Fruit fly (Drosophila melanogaster) whole organism, embryonic: ENCODE results near the gene CG11905.
A peak's percentile ranks its signal among the peaks of the same experiment; 100 is the strongest.

ENCODE experiments used
- Ada2b ChIP-seq: fragments of 200-800 bp; sonication (Bioruptor generic); IDR thresholded peaks from 2 replicates; pipeline ENCODE4 v1.3.6; 2022; ENCODE audit warnings: missing biosample characterization, missing genetic modification characterization
- Adf1 ChIP-seq: fragments of 200-800 bp; sonication (Bioruptor generic); IDR thresholded peaks from 2 replicates; pipeline ENCODE4 v1.3.6; 2022; ENCODE audit warnings: missing biosample characterization, missing genetic modification characterization
- Atf3 ChIP-seq: fragments of 200-800 bp; sonication (Bioruptor generic); optimal IDR thresholded peaks from 3 replicates; lab custom pipeline; 2016; ENCODE audit warnings: missing biosample characterization, missing genetic modification characterization
- B-H2 ChIP-seq: fragments of 200-800 bp; sonication (Bioruptor generic); optimal IDR thresholded peaks from 2 replicates; lab custom pipeline; 2018; ENCODE audit warnings: missing biosample characterization, mild to moderate bottlenecking, missing genetic modification characterization
- CG10209 ChIP-seq: fragments of 200-800 bp; sonication (Bioruptor generic); optimal IDR thresholded peaks from 3 replicates; lab custom pipeline; 2017; ENCODE audit warnings: missing biosample characterization, mild to moderate bottlenecking, missing genetic modification characterization, missing genetic modification reagents
- CG10979 ChIP-seq: fragments of 200-800 bp; sonication (Bioruptor generic); optimal IDR thresholded peaks from 2 replicates; lab custom pipeline; 2018; ENCODE audit warnings: missing biosample characterization, mild to moderate bottlenecking, missing genetic modification characterization, moderate library complexity
- CG11093 ChIP-seq: fragments of 200-800 bp; sonication (Bioruptor generic); IDR thresholded peaks from 3 replicates; pipeline ENCODE4 v1.3.6; 2022; ENCODE audit warnings: missing biosample characterization, missing genetic modification characterization
- CG11456 ChIP-seq: fragments of 200-800 bp; sonication (Bioruptor generic); IDR thresholded peaks from 3 replicates; pipeline ENCODE4 v1.3.6; 2022; ENCODE audit warnings: missing biosample characterization, missing genetic modification characterization
- CG12104 ChIP-seq: fragments of 200-800 bp; sonication (Bioruptor generic); optimal IDR thresholded peaks from 3 replicates; lab custom pipeline; 2016; ENCODE audit warnings: missing biosample characterization, missing genetic modification characterization
- CG15011 ChIP-seq: fragments of 200-800 bp; sonication (Bioruptor generic); optimal IDR thresholded peaks from 3 replicates; lab custom pipeline; 2018; ENCODE audit warnings: missing biosample characterization, mild to moderate bottlenecking, missing genetic modification characterization
- CG1529 ChIP-seq: fragments of 200-800 bp; sonication (Bioruptor generic); optimal IDR thresholded peaks from 3 replicates; lab custom pipeline; 2018; ENCODE audit warnings: missing biosample characterization, missing genetic modification characterization
- CG16779 ChIP-seq: fragments of 200-800 bp; sonication (Bioruptor generic); IDR thresholded peaks from 2 replicates; pipeline ENCODE4 v1.3.6; 2022; ENCODE audit warnings: missing biosample characterization, missing genetic modification characterization
- CG17802 ChIP-seq: fragments of 200-800 bp; sonication (Bioruptor generic); optimal IDR thresholded peaks from 2 replicates; lab custom pipeline; 2018; ENCODE audit warnings: missing biosample characterization, mild to moderate bottlenecking, missing genetic modification characterization, moderate library complexity
- CG2129 ChIP-seq: fragments of 200-800 bp; sonication (Bioruptor generic); IDR thresholded peaks from 2 replicates; pipeline ENCODE4 v1.3.6; 2022; ENCODE audit warnings: missing biosample characterization, missing genetic modification characterization; ENCODE audit not compliant: partially characterized antibody
- CG2202 ChIP-seq: fragments of 200-800 bp; sonication (Bioruptor generic); optimal IDR thresholded peaks from 2 replicates; lab custom pipeline; 2018; ENCODE audit warnings: missing biosample characterization, mild to moderate bottlenecking, missing genetic modification characterization
- CG2678 ChIP-seq: fragments of 200-800 bp; sonication (Bioruptor generic); optimal IDR thresholded peaks from 3 replicates; lab custom pipeline; 2019; ENCODE audit warnings: missing biosample characterization, mild to moderate bottlenecking, missing genetic modification characterization, moderate library complexity
- CG2889 ChIP-seq: fragments of 200-800 bp; sonication (Bioruptor generic); IDR thresholded peaks from 3 replicates; pipeline ENCODE4 v1.3.6; 2022; ENCODE audit warnings: missing biosample characterization, missing genetic modification characterization
- CG3163 ChIP-seq: fragments of 200-800 bp; sonication (Bioruptor generic); optimal IDR thresholded peaks from 3 replicates; lab custom pipeline; 2016; ENCODE audit warnings: missing biosample characterization, missing genetic modification characterization
- CG3281 ChIP-seq: fragments of 200-800 bp; sonication (Bioruptor generic); optimal IDR thresholded peaks from 3 replicates; lab custom pipeline; 2017; ENCODE audit warnings: missing biosample characterization, mild to moderate bottlenecking, missing genetic modification characterization
- CG34422 ChIP-seq: fragments of 200-800 bp; sonication (Bioruptor generic); IDR thresholded peaks from 3 replicates; pipeline ENCODE4 v1.3.6; 2022; ENCODE audit warnings: missing biosample characterization, missing genetic modification characterization
- CG3726 ChIP-seq: fragments of 200-800 bp; sonication (Bioruptor generic); IDR thresholded peaks from 3 replicates; pipeline ENCODE4, ENCODE4 v1.3.6; 2022; ENCODE audit warnings: missing biosample characterization, missing genetic modification characterization
- CG42726 ChIP-seq: fragments of 200-800 bp; sonication (Bioruptor generic); IDR thresholded peaks from 2 replicates; pipeline ENCODE4 v1.3.6; 2022; ENCODE audit warnings: missing biosample characterization, missing genetic modification characterization; ENCODE audit not compliant: partially characterized antibody
- CG43689 ChIP-seq: fragments of 200-800 bp; sonication (Bioruptor generic); IDR thresholded peaks from 2 replicates; pipeline ENCODE4 v1.3.6; 2022; ENCODE audit warnings: missing biosample characterization, missing genetic modification characterization
- CG6854 ChIP-seq: fragments of 200-800 bp; sonication (Bioruptor generic); optimal IDR thresholded peaks from 3 replicates; lab custom pipeline; 2017; ENCODE audit warnings: missing biosample characterization, mild to moderate bottlenecking, missing genetic modification characterization
- CG8359 ChIP-seq: fragments of 200-800 bp; sonication (Bioruptor generic); optimal IDR thresholded peaks from 2 replicates; lab custom pipeline; 2017; ENCODE audit warnings: missing biosample characterization, mild to moderate bottlenecking, missing genetic modification characterization, borderline replicate concordance
- CG8388 ChIP-seq: fragments of 200-800 bp; sonication (Bioruptor generic); optimal IDR thresholded peaks from 2 replicates; lab custom pipeline; 2019; ENCODE audit warnings: missing biosample characterization, mild to moderate bottlenecking, missing genetic modification characterization, moderate library complexity
- CG8944 ChIP-seq: fragments of 200-800 bp; sonication (Bioruptor generic); optimal IDR thresholded peaks from 3 replicates; lab custom pipeline; 2016; ENCODE audit warnings: missing biosample characterization, missing genetic modification characterization
- CG9609 ChIP-seq: fragments of 200-800 bp; sonication (Bioruptor generic); optimal IDR thresholded peaks from 3 replicates; lab custom pipeline; 2016; ENCODE audit warnings: missing biosample characterization, missing genetic modification characterization
- CG9727 ChIP-seq: fragments of 200-800 bp; sonication (Bioruptor generic); optimal IDR thresholded peaks from 3 replicates; lab custom pipeline; 2017; ENCODE audit warnings: missing biosample characterization, mild to moderate bottlenecking, missing genetic modification characterization
- CG9932 ChIP-seq: fragments of 200-800 bp; sonication (Bioruptor generic); IDR thresholded peaks from 2 replicates; pipeline ENCODE4 v1.3.6; 2022; ENCODE audit warnings: missing biosample characterization, missing genetic modification characterization
- Camta ChIP-seq: fragments of 200-800 bp; sonication (Bioruptor generic); optimal IDR thresholded peaks from 2 replicates; lab custom pipeline; 2016; ENCODE audit warnings: missing biosample characterization, missing genetic modification characterization
- Dref ChIP-seq: fragments of 200-800 bp; sonication (Bioruptor generic); IDR thresholded peaks from 2 replicates; pipeline ENCODE4 v1.3.6; 2022; ENCODE audit warnings: missing biosample characterization, missing genetic modification characterization
- GATAe ChIP-seq: fragments of 200-800 bp; sonication (Bioruptor generic); conservative IDR thresholded peaks from 2 replicates; pipeline ENCODE4 v1.3.6; 2022; ENCODE audit warnings: missing biosample characterization, missing genetic modification characterization
- Gug ChIP-seq: fragments of 200-800 bp; sonication (Bioruptor generic); IDR thresholded peaks from 4 replicates; pipeline ENCODE4 v1.3.6; 2022; ENCODE audit warnings: missing biosample characterization, missing genetic modification characterization
- Hmr ChIP-seq: fragments of 200-800 bp; sonication (Bioruptor generic); optimal IDR thresholded peaks from 3 replicates; lab custom pipeline; 2017; ENCODE audit warnings: mild to moderate bottlenecking, missing biosample characterization, missing genetic modification reagents, missing genetic modification characterization
- Kr ChIP-seq: fragments of 200-800 bp; sonication (Bioruptor generic); optimal IDR thresholded peaks from 2 replicates; lab custom pipeline; 2017; ENCODE audit warnings: missing biosample characterization, mild to moderate bottlenecking, missing genetic modification characterization
- Nf-YA ChIP-seq: fragments of 200-800 bp; sonication (Bioruptor generic); IDR thresholded peaks from 2 replicates; pipeline ENCODE4 v1.3.6; 2022; ENCODE audit warnings: missing biosample characterization, missing genetic modification characterization
- Oaz ChIP-seq: fragments of 200-800 bp; sonication (Bioruptor generic); IDR thresholded peaks from 2 replicates; pipeline ENCODE4 v1.3.6; 2022; ENCODE audit warnings: missing biosample characterization, missing genetic modification characterization
- ara ChIP-seq: fragments of 200-800 bp; sonication (Bioruptor generic); IDR thresholded peaks from 2 replicates; pipeline ENCODE4 v1.3.6; 2022; ENCODE audit warnings: missing biosample characterization, missing genetic modification characterization
- exex ChIP-seq: fragments of 200-800 bp; sonication (Bioruptor generic); optimal IDR thresholded peaks from 4 replicates; lab custom pipeline; 2018; ENCODE audit warnings: missing biosample characterization, mild to moderate bottlenecking, missing genetic modification characterization, moderate library complexity
- fu2 ChIP-seq: fragments of 200-800 bp; sonication (Bioruptor generic); optimal IDR thresholded peaks from 2 replicates; lab custom pipeline; 2016; ENCODE audit warnings: missing biosample characterization, missing genetic modification characterization
- gsb ChIP-seq: fragments of 200-800 bp; sonication (Bioruptor generic); IDR thresholded peaks from 2 replicates; pipeline ENCODE4 v1.3.6; 2022; ENCODE audit warnings: missing biosample characterization, missing genetic modification characterization
- h ChIP-seq: fragments of >200 bp; optimal IDR thresholded peaks from 2 replicates; lab custom pipeline; 2017
- hbn ChIP-seq: fragments of 200-800 bp; sonication (Bioruptor generic); IDR thresholded peaks from 2 replicates; pipeline ENCODE4 v1.3.6; 2022; ENCODE audit warnings: missing biosample characterization, missing genetic modification characterization; ENCODE audit not compliant: partially characterized antibody
- kah ChIP-seq: fragments of 200-800 bp; sonication (Bioruptor generic); optimal IDR thresholded peaks from 2 replicates; lab custom pipeline; 2018; ENCODE audit warnings: missing biosample characterization, mild to moderate bottlenecking, missing genetic modification characterization
- shn ChIP-seq: fragments of 200-800 bp; sonication (Bioruptor generic); optimal IDR thresholded peaks from 3 replicates; lab custom pipeline; 2016; ENCODE audit warnings: missing biosample characterization, missing genetic modification characterization
- sisA ChIP-seq: fragments of 200-800 bp; sonication (Bioruptor generic); IDR thresholded peaks from 2 replicates; pipeline ENCODE4 v1.3.6; 2022; ENCODE audit warnings: missing biosample characterization, missing genetic modification characterization
- sqz ChIP-seq: fragments of 200-800 bp; sonication (Bioruptor generic); optimal IDR thresholded peaks from 3 replicates; lab custom pipeline; 2018; ENCODE audit warnings: missing biosample characterization, mild to moderate bottlenecking, missing genetic modification characterization
- tin ChIP-seq: fragments of 200-800 bp; sonication (Bioruptor generic); optimal IDR thresholded peaks from 3 replicates; lab custom pipeline; 2016; ENCODE audit warnings: missing biosample characterization, missing genetic modification characterization
- zen ChIP-seq: fragments of 200-800 bp; sonication (Bioruptor generic); optimal IDR thresholded peaks from 3 replicates; lab custom pipeline; 2018; ENCODE audit warnings: missing biosample characterization, mild to moderate bottlenecking, missing genetic modification characterization, moderate library complexity

Gene CG11905

DNA sequence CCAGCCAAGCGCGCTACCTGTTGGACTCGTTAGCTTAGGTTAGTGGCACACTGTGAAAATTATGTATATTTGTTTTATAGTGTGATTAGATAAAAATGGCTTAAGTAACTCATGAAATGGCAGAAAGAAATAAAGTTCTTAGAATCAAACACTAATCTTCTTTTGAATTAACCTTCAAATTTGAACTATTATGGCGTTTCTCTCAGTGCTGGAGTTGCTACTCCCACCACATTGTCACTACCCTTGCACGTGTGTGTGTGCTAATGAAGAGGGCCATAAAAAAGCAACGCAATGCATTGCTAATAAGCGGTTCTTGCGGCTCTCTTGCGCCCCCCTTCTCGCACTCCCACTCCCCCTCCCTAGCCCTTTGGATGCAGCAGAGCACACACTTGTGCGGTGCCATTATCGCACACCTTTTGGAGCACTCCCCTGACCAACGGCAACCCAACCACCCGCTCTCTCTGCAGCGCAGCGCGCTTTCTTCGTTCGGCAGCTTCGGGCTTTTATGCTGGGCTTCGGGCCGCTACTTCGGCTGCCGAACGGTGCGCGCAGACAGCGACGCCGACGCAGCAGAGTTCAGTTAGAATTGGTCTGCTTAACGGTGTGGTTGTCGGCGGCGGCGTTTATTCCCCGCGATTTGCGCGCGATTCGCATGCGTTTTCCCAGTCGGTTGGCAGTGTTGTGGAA is 44.5 kb downstream of the CG11905 start (continued):
- TF ChIP-seq Oaz (GFP tag; lab: Robert Waterston, UW) (peak; percentile 82), zen (peak; percentile 82), hbn (GFP tag; lab: Robert Waterston, UW) (no peak), CG34422 (GFP tag; lab: Robert Waterston, UW) (peak; percentile 89), Nf-YA (GFP tag; lab: Robert Waterston, UW) (peak; percentile 93), Atf3 (GFP tag; lab: Kevin White, UChicago) (peak; percentile 78), gsb (GFP tag; lab: Robert Waterston, UW) (peak; percentile 51), CG2202 (tag; lab: Kevin White, UChicago) (peak; percentile 90), Ada2b (GFP tag; lab: Robert Waterston, UW) (peak; percentile 88), CG9609 (peak; percentile 84), Gug (GFP tag; lab: Robert Waterston, UW) (peak; percentile 78), CG2678 (tag; lab: Kevin White, UChicago) (peak; percentile 90), CG16779 (peak; percentile 73), CG8388 (GFP tag; lab: Kevin White, UChicago) (peak; percentile 93), tin (peak; percentile 93), CG17802 (tag; lab: Kevin White, UChicago) (peak; percentile 82), Adf1 (GFP tag; lab: Robert Waterston, UW) (peak; percentile 98), B-H2 (no peak), Camta (peak; percentile 92), CG9727 (GFP tag; lab: Kevin White, UChicago) (peak; percentile 85), CG2889 (GFP tag; lab: Robert Waterston, UW) (peak; percentile 83), fu2 (GFP tag; lab: Kevin White, UChicago) (peak; percentile 57), shn (GFP tag; lab: Kevin White, UChicago) (peak; percentile 80), CG8944 (GFP tag; lab: Kevin White, UChicago) (peak; percentile 89), CG10209 (GFP tag; lab: Kevin White, UChicago) (peak; percentile 86), CG8359 (GFP tag; lab: Kevin White, UChicago) (peak; percentile 100), exex (peak; percentile 53), CG3726 (GFP tag; lab: Robert Waterston, UW) (peak; percentile 86), CG11456 (GFP tag; lab: Robert Waterston, UW) (peak; percentile 82), sqz (GFP tag; lab: Kevin White, UChicago) (peak; percentile 84), CG42726 (GFP tag; lab: Robert Waterston, UW) (peak; percentile 17; the same call in 1 of the 2 replicates), CG10979 (peak; percentile 95), CG15011 (GFP tag; lab: Kevin White, UChicago) (peak; percentile 76), CG3163 (GFP tag; lab: Kevin White, UChicago) (peak; percentile 59), ara (GFP tag; lab: Robert Waterston, UW) (peak; percentile 93), CG43689 (peak; percentile 52; the same call in 1 of the 2 replicates), GATAe (peak; percentile 67), CG3281 (GFP tag; lab: Kevin White, UChicago) (peak; percentile 29), CG11093 (peak; percentile 88), CG2129 (GFP tag; lab: Robert Waterston, UW) (no peak), Hmr (GFP tag; lab: Kevin White, UChicago) (peak; percentile 66), CG1529 (GFP tag; lab: Kevin White, UChicago) (peak; percentile 89), CG12104 (GFP tag; lab: Kevin White, UChicago) (peak; percentile 82), CG9932 (peak; percentile 62), sisA (GFP tag; lab: Robert Waterston, UW) (peak; percentile 95), Dref (no peak), Kr (no peak), h (lab: Kevin White, UChicago) (no peak), CG6854 (GFP tag; lab: Kevin White, UChicago) (peak; percentile 53), kah (peak; percentile 74)
